Fruit fly (Drosophila melanogaster) whole organism, embryonic: ENCODE results near the gene CG13048.

Source experiments
- ATbp ChIP-seq: fragments of 200-800 bp; sonication (Bioruptor generic); optimal IDR thresholded peaks from 2 replicates; lab custom pipeline; 2017; ENCODE audit warnings: missing biosample characterization, mild to moderate bottlenecking, missing genetic modification characterization, missing genetic modification reagents
- Antp ChIP-seq: fragments of 200-800 bp; sonication (Bioruptor generic); optimal IDR thresholded peaks from 3 replicates; lab custom pipeline; 2016; ENCODE audit warnings: missing biosample characterization, missing genetic modification characterization
- BtbVII ChIP-seq: fragments of 200-800 bp; sonication (Bioruptor generic); optimal IDR thresholded peaks from 3 replicates; lab custom pipeline; 2017; ENCODE audit warnings: missing biosample characterization, mild to moderate bottlenecking, missing genetic modification characterization
- CG12155 ChIP-seq: fragments of 200-800 bp; sonication (Bioruptor generic); optimal IDR thresholded peaks from 3 replicates; lab custom pipeline; 2016; ENCODE audit warnings: missing biosample characterization, missing genetic modification characterization
- CG12942 ChIP-seq: fragments of 200-800 bp; sonication (Bioruptor generic); optimal IDR thresholded peaks from 3 replicates; lab custom pipeline; 2016; ENCODE audit warnings: missing biosample characterization, missing genetic modification characterization
- CG14441 ChIP-seq: fragments of 200-800 bp; sonication (Bioruptor generic); IDR thresholded peaks from 2 replicates; pipeline ENCODE4 v1.3.6; 2022; ENCODE audit warnings: missing biosample characterization, missing genetic modification characterization
- CG15073 ChIP-seq: fragments of 200-800 bp; sonication (Bioruptor generic); optimal IDR thresholded peaks from 2 replicates; lab custom pipeline; 2016; ENCODE audit warnings: missing biosample characterization, missing genetic modification characterization
- CG16863 ChIP-seq: fragments of 200-800 bp; sonication (Bioruptor generic); optimal IDR thresholded peaks from 3 replicates; lab custom pipeline; 2016; ENCODE audit warnings: missing biosample characterization, missing genetic modification characterization
- CG2199 ChIP-seq: fragments of 200-800 bp; sonication (Bioruptor generic); IDR thresholded peaks from 3 replicates; pipeline ENCODE4 v1.3.6; 2022; ENCODE audit warnings: missing biosample characterization, missing genetic modification characterization
- CG4707 ChIP-seq: fragments of 200-800 bp; sonication (Bioruptor generic); optimal IDR thresholded peaks from 2 replicates; lab custom pipeline; 2018; ENCODE audit warnings: missing biosample characterization, mild to moderate bottlenecking, missing genetic modification characterization, moderate library complexity
- CG6272 ChIP-seq: fragments of 200-800 bp; sonication (Bioruptor generic); IDR thresholded peaks from 2 replicates; pipeline ENCODE4 v1.3.6; 2022; ENCODE audit warnings: missing biosample characterization, missing genetic modification characterization
- CG7928 ChIP-seq: fragments of 200-800 bp; sonication (Bioruptor generic); optimal IDR thresholded peaks from 2 replicates; lab custom pipeline; 2017; ENCODE audit warnings: missing biosample characterization, mild to moderate bottlenecking, missing genetic modification characterization
- CG8359 ChIP-seq: fragments of 200-800 bp; sonication (Bioruptor generic); optimal IDR thresholded peaks from 2 replicates; lab custom pipeline; 2017; ENCODE audit warnings: missing biosample characterization, mild to moderate bottlenecking, missing genetic modification characterization, borderline replicate concordance
- Dp ChIP-seq: fragments of 200-800 bp; sonication (Bioruptor generic); optimal IDR thresholded peaks from 2 replicates; lab custom pipeline; 2018; ENCODE audit warnings: missing biosample characterization, mild to moderate bottlenecking, missing genetic modification characterization, moderate library complexity
- Fer1 ChIP-seq: fragments of 200-800 bp; sonication (Bioruptor generic); optimal IDR thresholded peaks from 2 replicates; lab custom pipeline; 2017; ENCODE audit warnings: missing biosample characterization, mild to moderate bottlenecking, missing genetic modification characterization
- Hr39 ChIP-seq: fragments of >200 bp; optimal IDR thresholded peaks from 2 replicates; lab custom pipeline; 2017
- Kr ChIP-seq: fragments of 200-800 bp; sonication (Bioruptor generic); optimal IDR thresholded peaks from 2 replicates; lab custom pipeline; 2017; ENCODE audit warnings: missing biosample characterization, mild to moderate bottlenecking, missing genetic modification characterization
- Mes4 ChIP-seq: fragments of 200-800 bp; sonication (Bioruptor generic); optimal IDR thresholded peaks from 2 replicates; lab custom pipeline; 2016; ENCODE audit warnings: missing biosample characterization, missing genetic modification characterization
- Sin3A ChIP-seq: fragments of >200 bp; optimal IDR thresholded peaks from 2 replicates; lab custom pipeline; 2018
- Stat92E ChIP-seq, 3 experiments: fragments of >200 bp in 2 of 3; fragments of 200-800 bp in 1 of 3; sonication (Bioruptor generic) in 1 of 3; optimal IDR thresholded peaks; 2 replicates each; lab custom pipeline; 2017 to 2019; ENCODE audit warnings: missing biosample characterization in 3 of 3, missing genetic modification characterization in 3 of 3, mild to moderate bottlenecking in 1 of 3, moderate library complexity in 1 of 3
- TFAM ChIP-seq: fragments of 200-800 bp; sonication (Bioruptor generic); optimal IDR thresholded peaks from 2 replicates; lab custom pipeline; 2017; ENCODE audit warnings: missing biosample characterization, missing genetic modification characterization, inconsistent platforms
- abd-A ChIP-seq: fragments of 200-800 bp; sonication (Bioruptor generic); optimal IDR thresholded peaks from 3 replicates; lab custom pipeline; 2019; ENCODE audit warnings: missing biosample characterization, mild to moderate bottlenecking, missing genetic modification characterization, moderate library complexity
- ato ChIP-seq: fragments of 200-800 bp; sonication (Bioruptor generic); IDR thresholded peaks from 2 replicates; pipeline ENCODE4 v1.3.6; 2022; ENCODE audit warnings: missing biosample characterization, missing genetic modification characterization; ENCODE audit not compliant: partially characterized antibody
- bsh ChIP-seq, 2 experiments: fragments of 200-800 bp; sonication (Bioruptor generic); optimal IDR thresholded peaks; 2 replicates each; lab custom pipeline; 2017 to 2018; ENCODE audit warnings: mild to moderate bottlenecking in 2 of 2, missing biosample characterization in 2 of 2, missing genetic modification characterization in 2 of 2, moderate library complexity in 1 of 2
- chif ChIP-seq, 2 experiments: fragments of 200-800 bp; sonication (Bioruptor generic); optimal IDR thresholded peaks; 3 replicates each; lab custom pipeline; 2016; ENCODE audit warnings: missing biosample characterization in 2 of 2, missing genetic modification characterization in 2 of 2
- chinmo ChIP-seq: fragments of 200-800 bp; sonication (Bioruptor generic); IDR thresholded peaks from 4 replicates; pipeline ENCODE4 v1.3.6; 2022; ENCODE audit warnings: missing biosample characterization, missing genetic modification characterization; ENCODE audit not compliant: partially characterized antibody
- fru ChIP-seq: fragments of >200 bp; optimal IDR thresholded peaks from 2 replicates; lab custom pipeline; 2017
- h ChIP-seq: fragments of >200 bp; optimal IDR thresholded peaks from 2 replicates; lab custom pipeline; 2017
- hb ChIP-seq: fragments of 200-800 bp; sonication (Bioruptor generic); IDR thresholded peaks from 3 replicates; pipeline ENCODE4 v1.3.6; 2022; ENCODE audit warnings: missing biosample characterization, missing genetic modification characterization; ENCODE audit not compliant: partially characterized antibody
- nom ChIP-seq: fragments of 200-800 bp; sonication (Bioruptor generic); optimal IDR thresholded peaks from 2 replicates; lab custom pipeline; 2017; ENCODE audit warnings: missing biosample characterization, missing genetic modification characterization, mild to moderate bottlenecking, moderate library complexity, missing genetic modification reagents
- onecut ChIP-seq: fragments of 200-800 bp; sonication (Bioruptor generic); IDR thresholded peaks from 2 replicates; pipeline ENCODE4 v1.3.6; 2022; ENCODE audit warnings: missing biosample characterization, missing genetic modification characterization
- sima ChIP-seq: fragments of 200-800 bp; sonication (Bioruptor generic); optimal IDR thresholded peaks from 2 replicates; lab custom pipeline; 2016; ENCODE audit warnings: missing biosample characterization, missing genetic modification characterization
- vnd ChIP-seq: fragments of 200-800 bp; sonication (Bioruptor generic); IDR thresholded peaks from 3 replicates; pipeline ENCODE4 v1.3.6; 2022; ENCODE audit warnings: missing biosample characterization, missing genetic modification characterization; ENCODE audit not compliant: partially characterized antibody
- vvl ChIP-seq: fragments of 200-800 bp; sonication (Bioruptor generic); IDR thresholded peaks from 2 replicates; pipeline ENCODE4 v1.3.6; 2022; ENCODE audit warnings: missing biosample characterization, missing genetic modification characterization

The CG13048 gene

DNA sequence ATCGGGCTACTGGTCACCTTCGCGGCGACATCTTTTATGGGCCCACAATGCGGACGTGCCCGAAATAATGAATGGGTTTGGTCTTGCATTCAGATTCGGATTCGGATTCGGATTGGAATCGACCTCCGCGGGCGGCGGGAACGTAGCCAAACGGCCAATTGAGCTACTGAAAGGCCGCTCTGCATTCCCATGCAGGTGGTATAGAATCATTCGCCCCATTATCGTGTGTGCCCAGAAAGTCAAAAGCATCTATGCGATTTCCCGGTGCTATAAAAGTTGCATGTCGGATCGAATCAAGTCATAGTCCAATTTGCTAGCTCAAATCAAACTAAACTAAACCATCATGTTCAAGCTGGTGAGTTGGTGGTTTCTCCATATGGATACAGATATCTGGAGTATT is 14.6 kb downstream of the CG13048 start, which contains the start of gene CG13068:
Gene CG13068 (plus strand): TSS at position 301 of the 400 bp plus-strand sequence.
- TF ChIP-seq vvl (GFP tag; lab: Robert Waterston, UW) (0 out of 2 replicates have a peak, but pooled peaks have one; percentile 39), Fer1 (GFP tag; lab: Kevin White, UChicago) (no peak), CG12155 (GFP tag; lab: Kevin White, UChicago) (no peak), hb (GFP tag; lab: Robert Waterston, UW) (0 out of 3 replicates have a peak, but pooled peaks have one; percentile 16), h (no peak)
- TF ChIP-seq, all 482 proteins: peak for 2

DNA sequence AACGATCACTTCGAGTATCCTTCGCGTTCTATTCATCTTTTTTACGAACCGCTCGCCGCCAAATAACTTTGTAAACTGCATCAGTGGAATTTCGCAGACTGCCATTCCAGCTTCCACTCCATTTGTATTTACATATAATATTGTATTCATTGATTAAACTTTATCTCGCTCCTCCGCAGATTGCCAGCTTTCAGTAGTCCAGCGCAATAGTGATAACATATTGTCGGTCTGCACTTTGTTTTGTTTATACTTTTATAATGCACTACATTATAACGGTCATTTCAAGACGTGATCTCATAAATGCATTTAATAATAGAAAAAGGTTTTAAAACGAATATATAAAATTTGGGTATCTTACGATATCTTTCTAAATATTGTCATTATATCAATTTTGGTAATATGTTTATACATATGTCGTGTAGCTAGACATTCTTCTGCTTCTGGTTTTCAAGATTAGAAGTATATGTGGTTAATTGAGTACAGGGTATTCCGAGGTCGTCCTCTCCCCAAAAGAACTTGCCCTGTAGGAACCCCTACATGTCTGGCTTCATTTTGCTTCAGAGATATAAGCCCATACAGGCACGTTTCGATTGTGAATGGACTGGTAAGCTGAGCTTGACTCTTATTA is 15.5 kb downstream of the CG13048 start, which contains the start of gene CG4950:
Gene CG4950 (minus strand): TSS at position 51 of the 628 bp plus-strand sequence.
- TF ChIP-seq bsh (GFP tag; optimal IDR thresholded peaks at IDR 0.05; lab: Kevin White, UChicago) = peak in 1 of 2 experiments; percentile 9
- TF ChIP-seq CG7928 (GFP tag; lab: Kevin White, UChicago) = no peak
- peak; percentile 15 for TF ChIP-seq nom (GFP tag; lab: Kevin White, UChicago)

DNA sequence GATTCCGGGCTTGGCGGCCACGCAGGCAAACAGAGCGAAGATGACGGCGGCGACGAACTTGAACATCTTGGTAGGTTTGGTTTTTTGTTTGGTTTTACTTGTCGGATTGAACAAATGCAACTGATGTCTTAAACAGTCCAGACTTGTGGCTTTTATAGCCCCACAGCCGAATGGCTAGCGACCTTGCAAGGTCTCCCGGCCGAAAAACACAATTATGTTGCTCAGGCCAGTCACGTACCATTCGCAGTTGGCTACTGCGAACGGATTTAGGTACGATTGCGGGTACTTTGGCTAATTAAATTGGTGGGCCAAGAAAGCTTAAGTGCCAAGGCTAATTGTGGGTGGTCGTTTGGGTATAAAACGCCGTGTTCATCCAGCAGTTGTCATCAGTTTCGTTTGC is 18.7 kb downstream of the CG13048 start, which contains the start of the genes CG13051 and CG13069:
Gene CG13051 (minus strand): TSS at position 101 of the 400 bp plus-strand sequence.
Gene CG13069 (plus strand): TSS at position 386 of the 400 bp plus-strand sequence.
- TF ChIP-seq ATbp = no peak
- TF ChIP-seq fru = no peak
- no peak for TF ChIP-seq Mes4 (GFP tag; lab: Kevin White, UChicago)
- no peak for TF ChIP-seq CG16863 (GFP tag; lab: Kevin White, UChicago)
- TF ChIP-seq Stat92E (GFP tag; optimal IDR thresholded peaks at IDR 0.05; lab: Kevin White, UChicago) = no peak
- no peak for TF ChIP-seq CG4707 (GFP tag; lab: Kevin White, UChicago)
- 0 out of 4 replicates have a peak, but pooled peaks have one; percentile 15 for TF ChIP-seq chinmo (GFP tag; lab: Robert Waterston, UW)
- no peak for TF ChIP-seq CG6272 (GFP tag; lab: Robert Waterston, UW)

DNA sequence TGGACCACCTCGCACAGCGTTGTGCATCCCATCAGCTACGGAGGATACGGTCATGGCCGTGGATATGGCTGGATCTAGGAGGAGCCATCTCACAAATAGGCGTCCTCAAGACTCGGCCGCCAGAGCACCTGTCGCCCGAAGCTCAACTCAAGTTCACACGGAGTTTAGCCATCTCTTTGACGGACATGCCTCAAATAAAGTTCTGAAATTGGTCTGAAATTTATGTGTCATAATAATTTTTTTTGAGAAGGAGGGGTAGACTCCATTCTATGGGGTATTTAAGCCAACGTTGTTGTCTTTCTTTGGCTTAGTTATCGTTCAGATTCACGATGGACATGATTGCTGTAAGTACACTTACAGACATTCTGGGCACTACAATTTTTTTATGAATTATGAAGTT is 20.7 kb downstream of the CG13048 start, which contains the start of gene CG13070:
Gene CG13070 (plus strand): TSS at position 301 of the 400 bp plus-strand sequence.
- no peak for TF ChIP-seq abd-A (tag; lab: Kevin White, UChicago)
- TF ChIP-seq Kr = no peak
- TF ChIP-seq sima (GFP tag; lab: Kevin White, UChicago) = no peak
- no peak for TF ChIP-seq Hr39 (lab: Kevin White, UChicago)
- no peak for TF ChIP-seq CG2199 (GFP tag; lab: Robert Waterston, UW)
- TF ChIP-seq chif (GFP tag; optimal IDR thresholded peaks at IDR 0.05; lab: Kevin White, UChicago) = no peak
- TF ChIP-seq TFAM (GFP tag; lab: Kevin White, UChicago) = no peak
- TF ChIP-seq vnd (GFP tag; lab: Robert Waterston, UW) = no peak
- no peak for TF ChIP-seq vvl (GFP tag; lab: Robert Waterston, UW)
- TF ChIP-seq CG12942 (GFP tag; lab: Kevin White, UChicago) = no peak
- no peak for TF ChIP-seq ato (GFP tag; lab: Robert Waterston, UW)
- no peak for TF ChIP-seq Antp
- TF ChIP-seq CG15073 (GFP tag; lab: Kevin White, UChicago) = no peak
- no peak for TF ChIP-seq CG14441
- TF ChIP-seq Dp (GFP tag; lab: Kevin White, UChicago) = no peak

DNA sequence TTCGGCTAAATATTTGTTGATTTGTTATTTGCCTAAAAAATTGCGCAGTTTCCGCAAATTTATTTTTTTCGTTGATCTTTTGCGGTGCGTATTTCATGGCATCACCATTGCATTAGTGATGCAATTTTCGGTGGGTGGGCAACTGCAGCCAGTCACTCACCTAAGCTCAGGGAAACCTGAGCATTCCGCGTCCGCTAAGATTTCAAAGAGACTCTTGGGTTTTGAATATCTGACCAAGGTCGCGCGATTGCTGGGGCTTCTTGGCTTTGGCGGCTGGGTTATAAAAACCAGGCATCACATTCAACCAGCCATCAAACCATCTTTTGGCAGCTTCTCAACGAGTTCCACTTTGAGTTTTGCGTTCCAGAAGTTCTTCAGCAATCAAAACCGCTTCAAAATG is 21.3 kb downstream of the CG13048 start, which contains the start of gene CG13071:
Gene CG13071 (plus strand): TSS at position 301 of the 400 bp plus-strand sequence.
- no peak for TF ChIP-seq CG8359 (GFP tag; lab: Kevin White, UChicago)
- TF ChIP-seq BtbVII (GFP tag; lab: Kevin White, UChicago) = no peak
- TF ChIP-seq CG15073 (GFP tag; lab: Kevin White, UChicago) = no peak
- TF ChIP-seq Sin3A = no peak
- no peak for TF ChIP-seq onecut (GFP tag; lab: Robert Waterston, UW)
